Fruit fly (Drosophila melanogaster) S2 (cell line): ENCODE measurements around the gene Bx.

ENCODE experiments used
- CG8478 ChIP-seq: fragments of >200 bp; optimal IDR thresholded peaks from 2 replicates; lab custom pipeline; 2018
- CTCF ChIP-seq, 2 experiments: fragments of >200 bp; optimal IDR thresholded peaks; 2 replicates each; lab custom pipeline; 2018

- no peak for TF ChIP-seq CG8478 (lab: Kevin White, UChicago)
- no peak for TF ChIP-seq CTCF (optimal IDR thresholded peaks at IDR 0.05; lab: Kevin White, UChicago)
These were observed 5.1 kb downstream of the Bx start for dm6 chrX:18520360-18520759.
